Worm (Caenorhabditis elegans) whole organism, mixed stage, embryonic: ENCODE measurements around the gene T13C2.3.

ENCODE experiments used
- M03D4.4 ChIP-seq: sonication (generic microtip); optimal IDR thresholded peaks from 2 replicates; lab custom pipeline; 2017; ENCODE audit warnings: mild to moderate bottlenecking, missing genetic modification characterization, missing compliant biosample characterization
- bed-3 ChIP-seq: fragments of 200-800 bp; sonication (Bioruptor generic); optimal IDR thresholded peaks from 3 replicates; lab custom pipeline; 2018; ENCODE audit warnings: mild to moderate bottlenecking, missing genetic modification characterization, moderate library complexity, missing compliant biosample characterization
- blmp-1 ChIP-seq: fragments of 150-350 bp; optimal IDR thresholded peaks from 2 replicates; lab custom pipeline; 2014; ENCODE audit warnings: missing biosample characterization, missing genetic modification characterization
- ceh-39 ChIP-seq: fragments of 150-350 bp; optimal IDR thresholded peaks from 2 replicates; lab custom pipeline; 2014; ENCODE audit warnings: missing biosample characterization, missing genetic modification characterization
- ceh-43 ChIP-seq: fragments of 200-800 bp; sonication (Bioruptor generic); optimal IDR thresholded peaks from 2 replicates; lab custom pipeline; 2018; ENCODE audit warnings: mild to moderate bottlenecking, missing genetic modification characterization, moderate library complexity, missing compliant biosample characterization
- ceh-83 ChIP-seq: fragments of 200-800 bp; sonication (Bioruptor generic); optimal IDR thresholded peaks from 2 replicates; lab custom pipeline; 2018; ENCODE audit warnings: mild to moderate bottlenecking, missing genetic modification characterization, missing compliant biosample characterization
- ces-1 ChIP-seq: fragments of 150-350 bp; optimal IDR thresholded peaks from 2 replicates; lab custom pipeline; 2014; ENCODE audit warnings: missing biosample characterization, missing genetic modification reagents, missing genetic modification characterization
- cnd-1 ChIP-seq: fragments of 200-800 bp; sonication (Bioruptor generic); optimal IDR thresholded peaks from 2 replicates; lab custom pipeline; 2018; ENCODE audit warnings: mild to moderate bottlenecking, missing genetic modification characterization, missing compliant biosample characterization
- drap-1 ChIP-seq: fragments of 200-800 bp; sonication (Bioruptor generic); optimal IDR thresholded peaks from 3 replicates; lab custom pipeline; 2018; ENCODE audit warnings: mild to moderate bottlenecking, missing genetic modification characterization, missing compliant biosample characterization
- elt-1 ChIP-seq: sonication (generic microtip); optimal IDR thresholded peaks from 2 replicates; lab custom pipeline; 2017; ENCODE audit warnings: missing genetic modification characterization, mild to moderate bottlenecking, missing compliant biosample characterization, antibody characterized with exemption, moderate library complexity, borderline replicate concordance; ENCODE audit not compliant: insufficient read depth
- elt-3 ChIP-seq: fragments of 150-350 bp; optimal IDR thresholded peaks from 2 replicates; lab custom pipeline; 2014; ENCODE audit warnings: missing biosample characterization, missing genetic modification characterization
- flh-1 ChIP-seq: fragments of 200-800 bp; sonication (Bioruptor generic); optimal IDR thresholded peaks from 2 replicates; lab custom pipeline; 2018; ENCODE audit warnings: mild to moderate bottlenecking, missing genetic modification characterization, moderate library complexity, missing compliant biosample characterization
- ham-2 ChIP-seq: fragments of 200-800 bp; sonication (Bioruptor generic); optimal IDR thresholded peaks from 2 replicates; lab custom pipeline; 2018; ENCODE audit warnings: mild to moderate bottlenecking, missing genetic modification characterization, missing compliant biosample characterization
- hlh-1 ChIP-seq: fragments of 150-350 bp; optimal IDR thresholded peaks from 2 replicates; lab custom pipeline; 2014; ENCODE audit warnings: missing biosample characterization, missing genetic modification reagents, missing genetic modification characterization
- lin-13 ChIP-seq: fragments of 150-350 bp; optimal IDR thresholded peaks from 2 replicates; lab custom pipeline; 2014; ENCODE audit warnings: missing biosample characterization, missing genetic modification characterization
- lin-32 ChIP-seq: fragments of 200-800 bp; sonication (Bioruptor generic); optimal IDR thresholded peaks from 2 replicates; lab custom pipeline; 2018; ENCODE audit warnings: mild to moderate bottlenecking, missing genetic modification characterization, missing compliant biosample characterization
- lsy-2 ChIP-seq: fragments of 150-350 bp; optimal IDR thresholded peaks from 2 replicates; lab custom pipeline; 2014; ENCODE audit warnings: missing biosample characterization, missing genetic modification characterization
- mab-5 ChIP-seq: fragments of 150-350 bp; optimal IDR thresholded peaks from 2 replicates; lab custom pipeline; 2014; ENCODE audit warnings: missing biosample characterization, missing genetic modification characterization
- mep-1 ChIP-seq: fragments of 150-350 bp; optimal IDR thresholded peaks from 2 replicates; lab custom pipeline; 2017; ENCODE audit warnings: missing biosample characterization, missing genetic modification reagents, missing genetic modification characterization, inconsistent platforms
- mls-2 ChIP-seq: sonication (generic microtip); optimal IDR thresholded peaks from 2 replicates; lab custom pipeline; 2016; ENCODE audit warnings: mild to moderate bottlenecking, missing genetic modification characterization, moderate library complexity, missing compliant biosample characterization
- nhr-12 ChIP-seq: fragments of 150-350 bp; optimal IDR thresholded peaks from 2 replicates; lab custom pipeline; 2014; ENCODE audit warnings: missing biosample characterization, missing genetic modification characterization
- nhr-2 ChIP-seq: fragments of 150-350 bp; optimal IDR thresholded peaks from 2 replicates; lab custom pipeline; 2014; ENCODE audit warnings: missing biosample characterization, missing genetic modification characterization
- nhr-237 ChIP-seq: fragments of 150-350 bp; optimal IDR thresholded peaks from 2 replicates; lab custom pipeline; 2014; ENCODE audit warnings: missing biosample characterization, missing genetic modification characterization
- nhr-76 ChIP-seq: sonication (generic microtip); optimal IDR thresholded peaks from 2 replicates; lab custom pipeline; 2017; ENCODE audit warnings: missing biosample characterization, missing genetic modification characterization
- pha-4 ChIP-seq: fragments of 150-350 bp; optimal IDR thresholded peaks from 2 replicates; lab custom pipeline; 2018; ENCODE audit warnings: missing biosample characterization, missing genetic modification reagents, missing genetic modification characterization
- sem-2 ChIP-seq: fragments of 200-800 bp; sonication (Bioruptor generic); optimal IDR thresholded peaks from 2 replicates; lab custom pipeline; 2018; ENCODE audit warnings: mild to moderate bottlenecking, missing genetic modification characterization, missing compliant biosample characterization
- snpc-4 ChIP-seq: fragments of 150-350 bp; optimal IDR thresholded peaks from 2 replicates; lab custom pipeline; 2014; ENCODE audit warnings: missing biosample characterization, missing genetic modification characterization
- sptf-1 ChIP-seq: sonication (generic microtip); optimal IDR thresholded peaks from 2 replicates; lab custom pipeline; 2017; ENCODE audit warnings: mild to moderate bottlenecking, missing genetic modification characterization, moderate library complexity, missing compliant biosample characterization
- unc-120 ChIP-seq: sonication (generic microtip); optimal IDR thresholded peaks from 2 replicates; lab custom pipeline; 2017; ENCODE audit warnings: missing genetic modification characterization, missing compliant biosample characterization; ENCODE audit not compliant: poor library complexity, severe bottlenecking
- unc-62 ChIP-seq: fragments of 150-350 bp; optimal IDR thresholded peaks from 2 replicates; lab custom pipeline; 2014; ENCODE audit warnings: missing biosample characterization, missing genetic modification reagents, missing genetic modification characterization
- zip-8 ChIP-seq: fragments of 150-350 bp; optimal IDR thresholded peaks from 2 replicates; lab custom pipeline; 2014; ENCODE audit warnings: missing biosample characterization, missing genetic modification characterization
- ztf-11 ChIP-seq: fragments of 150-350 bp; optimal IDR thresholded peaks from 2 replicates; lab custom pipeline; 2014; ENCODE audit warnings: missing biosample characterization, missing genetic modification characterization

The T13C2.3 gene

ce11 chrII:6781231-6781630, 7.8 kb upstream of the T13C2.3 start:
- TF ChIP-seq unc-62 (GFP tag; lab: Kevin White, UChicago) (no peak), unc-120 (no peak), bed-3 (no peak), elt-1 (tag; lab: Kevin White, UChicago) (no peak), sptf-1 (tag; lab: Kevin White, UChicago) (no peak), drap-1 (GFP tag; lab: Kevin White, UChicago) (no peak), blmp-1 (tag; lab: Kevin White, UChicago) (no peak), lin-32 (GFP tag; lab: Kevin White, UChicago) (no peak), ceh-43 (no peak), M03D4.4 (tag; lab: Kevin White, UChicago) (no peak), mls-2 (tag; lab: Kevin White, UChicago) (no peak)

ce11 chrII:6781983-6782382, 7.1 kb upstream of the T13C2.3 start:
- no peak for TF ChIP-seq lin-13

ce11 chrII:6782738-6783163, 6.3 kb upstream of the T13C2.3 start:
- TF ChIP-seq mls-2 (tag; lab: Kevin White, UChicago) (no peak), ces-1 (GFP tag; lab: Kevin White, UChicago) (no peak), nhr-237 (tag; lab: Kevin White, UChicago) (no peak), unc-120 (no peak), cnd-1 (tag; lab: Kevin White, UChicago) (peak; percentile 36), zip-8 (no peak), snpc-4 (tag; lab: Kevin White, UChicago) (no peak), flh-1 (GFP tag; lab: Kevin White, UChicago) (no peak), mab-5 (tag; lab: Kevin White, UChicago) (no peak), nhr-2 (tag; lab: Kevin White, UChicago) (no peak), hlh-1 (tag; lab: Kevin White, UChicago) (peak; percentile 9), mep-1 (tag; lab: Kevin White, UChicago) (peak; percentile 8), bed-3 (no peak), ceh-83 (no peak), lin-32 (GFP tag; lab: Kevin White, UChicago) (no peak), elt-3 (tag; lab: Kevin White, UChicago) (no peak), ceh-39 (tag; lab: Kevin White, UChicago) (peak; percentile 19), drap-1 (GFP tag; lab: Kevin White, UChicago) (no peak), sptf-1 (tag; lab: Kevin White, UChicago) (peak; percentile 40), ham-2 (GFP tag; lab: Kevin White, UChicago) (no peak), nhr-12 (tag; lab: Kevin White, UChicago) (no peak), lin-13 (no peak), ceh-43 (no peak), sem-2 (GFP tag; lab: Kevin White, UChicago) (no peak), pha-4 (tag; lab: Kevin White, UChicago) (peak; percentile 71), nhr-76 (tag; lab: Kevin White, UChicago) (no peak)
- TF ChIP-seq, all 35 proteins: peak for 6

ce11 chrII:6783377-6783829, 5.6 kb upstream of the T13C2.3 start, which contains the start of gene gldi-2:
Gene gldi-2, plus strand, starts transcription at chrII:6783427.
- TF ChIP-seq unc-120 (no peak), pha-4 (tag; lab: Kevin White, UChicago) (no peak), cnd-1 (tag; lab: Kevin White, UChicago) (no peak), ces-1 (GFP tag; lab: Kevin White, UChicago) (no peak), ztf-11 (tag; lab: Kevin White, UChicago) (no peak), lsy-2 (tag; lab: Kevin White, UChicago) (no peak), blmp-1 (tag; lab: Kevin White, UChicago) (no peak), lin-32 (GFP tag; lab: Kevin White, UChicago) (no peak), lin-13 (no peak), unc-62 (GFP tag; lab: Kevin White, UChicago) (no peak), nhr-12 (tag; lab: Kevin White, UChicago) (no peak), sem-2 (GFP tag; lab: Kevin White, UChicago) (no peak), elt-3 (tag; lab: Kevin White, UChicago) (no peak), flh-1 (GFP tag; lab: Kevin White, UChicago) (no peak), sptf-1 (tag; lab: Kevin White, UChicago) (no peak), M03D4.4 (tag; lab: Kevin White, UChicago) (no peak), ceh-43 (no peak), bed-3 (no peak), elt-1 (tag; lab: Kevin White, UChicago) (no peak)
